Fruit fly (Drosophila melanogaster) whole organism, embryonic: ENCODE measurements around the gene ocn.

ENCODE experiments used
- Antp ChIP-seq: fragments of 200-800 bp; sonication (Bioruptor generic); optimal IDR thresholded peaks from 3 replicates; lab custom pipeline; 2016; ENCODE audit warnings: missing biosample characterization, missing genetic modification characterization
- Awh ChIP-seq: fragments of 200-800 bp; sonication (Bioruptor generic); IDR thresholded peaks from 2 replicates; pipeline ENCODE4, ENCODE4 v1.3.6; 2022; ENCODE audit warnings: missing biosample characterization, missing genetic modification characterization
- BtbVII ChIP-seq: fragments of 200-800 bp; sonication (Bioruptor generic); optimal IDR thresholded peaks from 3 replicates; lab custom pipeline; 2017; ENCODE audit warnings: missing biosample characterization, mild to moderate bottlenecking, missing genetic modification characterization
- Bteb2 ChIP-seq: fragments of 200-800 bp; sonication (Bioruptor generic); optimal IDR thresholded peaks from 2 replicates; lab custom pipeline; 2016; ENCODE audit warnings: missing biosample characterization, missing genetic modification characterization
- CG10147 ChIP-seq: fragments of 200-800 bp; sonication (Bioruptor generic); optimal IDR thresholded peaks from 2 replicates; lab custom pipeline; 2019; ENCODE audit warnings: missing biosample characterization, mild to moderate bottlenecking, missing genetic modification characterization, moderate library complexity
- CG12155 ChIP-seq: fragments of 200-800 bp; sonication (Bioruptor generic); optimal IDR thresholded peaks from 3 replicates; lab custom pipeline; 2016; ENCODE audit warnings: missing biosample characterization, missing genetic modification characterization
- CG12744 ChIP-seq: fragments of 200-800 bp; sonication (Bioruptor generic); optimal IDR thresholded peaks from 2 replicates; lab custom pipeline; 2016; ENCODE audit warnings: missing biosample characterization, missing genetic modification characterization
- CG17186 ChIP-seq: fragments of 200-800 bp; sonication (Bioruptor generic); optimal IDR thresholded peaks from 3 replicates; lab custom pipeline; 2017; ENCODE audit warnings: missing biosample characterization, missing genetic modification reagents, missing genetic modification characterization
- CG17612 ChIP-seq: fragments of 200-800 bp; sonication (Bioruptor generic); IDR thresholded peaks from 2 replicates; pipeline ENCODE4 v1.3.6; 2022; ENCODE audit warnings: missing biosample characterization, missing genetic modification characterization
- CG2116 ChIP-seq: fragments of 200-800 bp; sonication (Bioruptor generic); optimal IDR thresholded peaks from 3 replicates; lab custom pipeline; 2018; ENCODE audit warnings: missing biosample characterization, mild to moderate bottlenecking, missing genetic modification characterization
- CG30020 ChIP-seq: fragments of 200-800 bp; optimal IDR thresholded peaks from 2 replicates; lab custom pipeline; 2019; ENCODE audit warnings: missing biosample characterization, mild to moderate bottlenecking, missing genetic modification characterization, moderate library complexity
- CG31441 ChIP-seq: fragments of 200-800 bp; sonication (Bioruptor generic); IDR thresholded peaks from 2 replicates; pipeline ENCODE4 v1.3.6; 2022; ENCODE audit warnings: missing biosample characterization, missing genetic modification characterization
- CG33557 ChIP-seq: fragments of 200-800 bp; sonication (Bioruptor generic); optimal IDR thresholded peaks from 2 replicates; lab custom pipeline; 2019; ENCODE audit warnings: missing biosample characterization, mild to moderate bottlenecking, missing genetic modification characterization, moderate library complexity
- CG4820 ChIP-seq: fragments of 200-800 bp; sonication (Bioruptor generic); optimal IDR thresholded peaks from 3 replicates; lab custom pipeline; 2016; ENCODE audit warnings: missing biosample characterization, missing genetic modification characterization
- CG7271 ChIP-seq: fragments of 200-800 bp; sonication (Bioruptor generic); optimal IDR thresholded peaks from 2 replicates; lab custom pipeline; 2018; ENCODE audit warnings: missing biosample characterization, mild to moderate bottlenecking, missing genetic modification characterization, moderate library complexity
- CG8765 ChIP-seq: fragments of 200-800 bp; sonication (Bioruptor generic); IDR thresholded peaks from 2 replicates; pipeline ENCODE4 v1.3.6; 2022; ENCODE audit warnings: missing biosample characterization, missing genetic modification characterization
- CG9797 ChIP-seq: fragments of 200-800 bp; sonication (Bioruptor generic); optimal IDR thresholded peaks from 3 replicates; lab custom pipeline; 2018; ENCODE audit warnings: missing biosample characterization, mild to moderate bottlenecking, missing genetic modification characterization
- CTCF ChIP-seq: fragments of 200-800 bp; sonication (Bioruptor generic); optimal IDR thresholded peaks from 2 replicates; lab custom pipeline; 2017; ENCODE audit warnings: missing biosample characterization, mild to moderate bottlenecking, missing genetic modification characterization, moderate library complexity
- Dad ChIP-seq: fragments of 200-800 bp; sonication (Bioruptor generic); optimal IDR thresholded peaks from 3 replicates; lab custom pipeline; 2016; ENCODE audit warnings: missing biosample characterization, missing genetic modification characterization
- Dip3 ChIP-seq: fragments of 200-800 bp; sonication (Bioruptor generic); optimal IDR thresholded peaks from 3 replicates; lab custom pipeline; 2016; ENCODE audit warnings: missing biosample characterization, missing genetic modification characterization
- Drgx ChIP-seq: fragments of 200-800 bp; sonication (Bioruptor generic); IDR thresholded peaks from 2 replicates; pipeline ENCODE4 v1.3.6; 2022; ENCODE audit warnings: missing biosample characterization, missing genetic modification characterization
- Eip74EF ChIP-seq, 2 experiments: fragments of 200-800 bp in 1 of 2; fragments of >200 bp in 1 of 2; sonication (Bioruptor generic) in 1 of 2; optimal IDR thresholded peaks; 2 replicates each; lab custom pipeline; 2017 to 2019; ENCODE audit warnings: missing biosample characterization in 2 of 2, missing genetic modification characterization in 2 of 2, mild to moderate bottlenecking in 1 of 2, moderate library complexity in 1 of 2
- Gug ChIP-seq: fragments of 200-800 bp; sonication (Bioruptor generic); IDR thresholded peaks from 4 replicates; pipeline ENCODE4 v1.3.6; 2022; ENCODE audit warnings: missing biosample characterization, missing genetic modification characterization
- Kr ChIP-seq: fragments of 200-800 bp; sonication (Bioruptor generic); optimal IDR thresholded peaks from 2 replicates; lab custom pipeline; 2017; ENCODE audit warnings: missing biosample characterization, mild to moderate bottlenecking, missing genetic modification characterization
- Neu2 ChIP-seq: fragments of 200-800 bp; sonication (Bioruptor generic); optimal IDR thresholded peaks from 3 replicates; lab custom pipeline; 2016; ENCODE audit warnings: missing biosample characterization, missing genetic modification characterization, borderline replicate concordance
- Nf-YB ChIP-seq: fragments of 200-800 bp; sonication (Bioruptor generic); optimal IDR thresholded peaks from 3 replicates; lab custom pipeline; 2019; ENCODE audit warnings: missing biosample characterization, mild to moderate bottlenecking, missing genetic modification characterization, moderate library complexity
- Six4 ChIP-seq: fragments of 200-800 bp; sonication (Bioruptor generic); optimal IDR thresholded peaks from 2 replicates; lab custom pipeline; 2016; ENCODE audit warnings: missing biosample characterization, missing genetic modification characterization
- Sox102F ChIP-seq: fragments of 200-800 bp; sonication (Bioruptor generic); optimal IDR thresholded peaks from 2 replicates; lab custom pipeline; 2018; ENCODE audit warnings: missing biosample characterization, mild to moderate bottlenecking, missing genetic modification characterization, moderate library complexity
- Ssrp ChIP-seq: fragments of 200-800 bp; sonication (Bioruptor generic); optimal IDR thresholded peaks from 2 replicates; lab custom pipeline; 2018; ENCODE audit warnings: missing biosample characterization, mild to moderate bottlenecking, missing genetic modification characterization, moderate library complexity
- abd-A ChIP-seq: fragments of 200-800 bp; sonication (Bioruptor generic); optimal IDR thresholded peaks from 3 replicates; lab custom pipeline; 2019; ENCODE audit warnings: missing biosample characterization, mild to moderate bottlenecking, missing genetic modification characterization, moderate library complexity
- ap ChIP-seq: fragments of 200-800 bp; sonication (Bioruptor generic); IDR thresholded peaks from 2 replicates; pipeline ENCODE4 v1.3.6; 2022; ENCODE audit warnings: missing biosample characterization, missing genetic modification characterization
- ash1 ChIP-seq: fragments of 200-800 bp; sonication (Bioruptor generic); optimal IDR thresholded peaks from 2 replicates; lab custom pipeline; 2018; ENCODE audit warnings: missing biosample characterization, mild to moderate bottlenecking, missing genetic modification characterization
- btn ChIP-seq: fragments of 200-800 bp; sonication (Bioruptor generic); optimal IDR thresholded peaks from 2 replicates; lab custom pipeline; 2016; ENCODE audit warnings: missing biosample characterization, missing genetic modification characterization
- cad ChIP-seq: fragments of >200 bp; optimal IDR thresholded peaks from 2 replicates; lab custom pipeline; 2017; ENCODE audit warnings: missing biosample characterization, missing genetic modification characterization
- caup ChIP-seq: fragments of 200-800 bp; sonication (Bioruptor generic); optimal IDR thresholded peaks from 3 replicates; lab custom pipeline; 2017; ENCODE audit warnings: missing biosample characterization, mild to moderate bottlenecking, missing genetic modification characterization, moderate library complexity; ENCODE audit not compliant: severe bottlenecking
- crc ChIP-seq: fragments of 200-800 bp; sonication (Bioruptor generic); optimal IDR thresholded peaks from 2 replicates; lab custom pipeline; 2016; ENCODE audit warnings: missing biosample characterization, missing genetic modification characterization
- hbn ChIP-seq: fragments of 200-800 bp; sonication (Bioruptor generic); IDR thresholded peaks from 2 replicates; pipeline ENCODE4 v1.3.6; 2022; ENCODE audit warnings: missing biosample characterization, missing genetic modification characterization; ENCODE audit not compliant: partially characterized antibody
- jigr1 ChIP-seq: fragments of 200-800 bp; sonication (Bioruptor generic); IDR thresholded peaks from 3 replicates; pipeline ENCODE4 v1.3.6; 2022; ENCODE audit warnings: missing biosample characterization, missing genetic modification characterization
- kay ChIP-seq: fragments of 200-800 bp; sonication (Bioruptor generic); optimal IDR thresholded peaks from 2 replicates; lab custom pipeline; 2016; ENCODE audit warnings: missing biosample characterization, missing genetic modification characterization
- lmd ChIP-seq: fragments of 200-800 bp; sonication (Bioruptor generic); IDR thresholded peaks from 2 replicates; pipeline ENCODE4 v1.3.6; 2022; ENCODE audit warnings: missing biosample characterization, missing genetic modification characterization
- mld ChIP-seq: fragments of 200-800 bp; sonication (Bioruptor generic); IDR thresholded peaks from 3 replicates; pipeline ENCODE4 v1.3.6; 2022; ENCODE audit warnings: missing biosample characterization, missing genetic modification characterization; ENCODE audit not compliant: partially characterized antibody
- nmo ChIP-seq: fragments of 200-800 bp; sonication (Bioruptor generic); optimal IDR thresholded peaks from 2 replicates; lab custom pipeline; 2018; ENCODE audit warnings: missing biosample characterization, mild to moderate bottlenecking, missing genetic modification characterization, moderate library complexity
- phol ChIP-seq: fragments of 200-800 bp; sonication (Bioruptor generic); optimal IDR thresholded peaks from 3 replicates; lab custom pipeline; 2018; ENCODE audit warnings: missing biosample characterization, mild to moderate bottlenecking, missing genetic modification characterization, moderate library complexity
- pita ChIP-seq: fragments of 200-800 bp; sonication (Bioruptor generic); optimal IDR thresholded peaks from 2 replicates; lab custom pipeline; 2017; ENCODE audit warnings: missing biosample characterization, mild to moderate bottlenecking, missing genetic modification characterization
- so ChIP-seq: fragments of 200-800 bp; sonication (Bioruptor generic); IDR thresholded peaks from 3 replicates; pipeline ENCODE4 v1.3.6; 2022; ENCODE audit warnings: missing biosample characterization, missing genetic modification characterization
- sob ChIP-seq: fragments of 200-800 bp; sonication (Bioruptor generic); IDR thresholded peaks from 2 replicates; pipeline ENCODE4 v1.3.6; 2022; ENCODE audit warnings: missing biosample characterization, missing genetic modification characterization
- ssp ChIP-seq: fragments of 200-800 bp; sonication (Bioruptor generic); IDR thresholded peaks from 2 replicates; pipeline ENCODE4 v1.3.6; 2022; ENCODE audit warnings: missing biosample characterization, missing genetic modification characterization
- tio ChIP-seq: fragments of 200-800 bp; sonication (Bioruptor generic); optimal IDR thresholded peaks from 2 replicates; lab custom pipeline; 2017; ENCODE audit warnings: missing biosample characterization, missing genetic modification characterization, inconsistent platforms
- toy ChIP-seq: fragments of 200-800 bp; sonication (Bioruptor generic); IDR thresholded peaks from 2 replicates; pipeline ENCODE4 v1.3.6; 2022; ENCODE audit warnings: missing biosample characterization, missing genetic modification characterization
- unpg ChIP-seq: fragments of 200-800 bp; sonication (Bioruptor generic); optimal IDR thresholded peaks from 3 replicates; lab custom pipeline; 2018; ENCODE audit warnings: missing biosample characterization, mild to moderate bottlenecking, missing genetic modification characterization, moderate library complexity
- zfh1 ChIP-seq: fragments of 200-800 bp; sonication (Bioruptor generic); IDR thresholded peaks from 3 replicates; pipeline ENCODE4 v1.3.6; 2022; ENCODE audit warnings: missing biosample characterization, missing genetic modification characterization

The ocn gene

DNA sequence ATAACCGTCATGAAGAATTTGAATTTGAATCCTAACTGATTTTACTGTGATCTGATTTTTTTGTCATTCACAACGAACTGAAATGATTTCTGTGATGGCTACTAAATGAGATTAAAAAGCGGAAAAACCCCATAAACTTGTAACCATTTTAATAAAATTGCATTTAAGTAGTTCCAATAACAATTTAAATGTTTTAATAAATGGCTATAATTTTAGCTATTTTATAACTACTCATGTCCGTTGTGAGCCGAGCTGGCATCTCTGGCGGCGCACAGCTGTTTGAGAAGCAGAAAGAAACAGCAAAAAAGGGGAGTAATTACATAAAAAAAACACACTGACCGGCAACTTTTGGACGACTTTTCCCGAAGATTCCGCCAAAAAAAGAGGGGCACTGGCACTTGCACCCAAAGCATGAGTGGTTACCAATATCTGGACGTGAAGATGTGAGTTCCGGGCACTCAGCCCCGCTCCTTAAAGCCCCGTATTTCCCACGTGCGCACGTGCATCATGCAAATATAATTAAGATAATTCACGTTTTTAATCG lies 19.1 kb upstream of the ocn start, which contains the start of the genes CG7950 and Rpp14a (continued):
- TF ChIP-seq hbn (no peak), cad (GFP tag; lab: Kevin White, UChicago) (no peak), so (GFP tag; lab: Robert Waterston, UW) (peak; percentile 77; the same call in 2 of the 3 replicates), CG9797 (GFP tag; lab: Kevin White, UChicago) (peak; percentile 11), Neu2 (GFP tag; lab: Kevin White, UChicago) (peak; percentile 57), phol (tag; lab: Kevin White, UChicago) (peak; percentile 83), Sox102F (GFP tag; lab: Kevin White, UChicago) (peak; percentile 85), CG10147 (GFP tag; lab: Kevin White, UChicago) (peak; percentile 68), nmo (GFP tag; lab: Kevin White, UChicago) (peak; percentile 67), CG8765 (GFP tag; lab: Robert Waterston, UW) (peak; percentile 61; the same call in 1 of the 2 replicates), mld (GFP tag; lab: Robert Waterston, UW) (no peak), CTCF (GFP tag; lab: Kevin White, UChicago) (no peak), Gug (peak; percentile 49; the same call in 1 of the 4 replicates), kay (peak; percentile 52), toy (no peak), unpg (GFP tag; lab: Kevin White, UChicago) (peak; percentile 84), BtbVII (GFP tag; lab: Kevin White, UChicago) (peak; percentile 39), CG30020 (tag; lab: Kevin White, UChicago) (peak; percentile 46), ash1 (GFP tag; lab: Kevin White, UChicago) (no peak), Drgx (GFP tag; lab: Robert Waterston, UW) (peak; percentile 80), CG2116 (GFP tag; lab: Kevin White, UChicago) (peak; percentile 64), CG31441 (GFP tag; lab: Robert Waterston, UW) (peak; percentile 41; the same call in 1 of the 2 replicates), ap (GFP tag; lab: Robert Waterston, UW) (peak; percentile 73), abd-A (tag; lab: Kevin White, UChicago) (peak; percentile 46), Six4 (GFP tag; lab: Kevin White, UChicago) (peak; percentile 57), jigr1 (GFP tag; lab: Robert Waterston, UW) (no peak), caup (peak; percentile 69), Dip3 (GFP tag; lab: Kevin White, UChicago) (peak; percentile 84), Antp (GFP tag; lab: Kevin White, UChicago) (peak; percentile 42), CG17612 (peak; percentile 61), CG12744 (GFP tag; lab: Kevin White, UChicago) (peak; percentile 53), CG7271 (tag; lab: Kevin White, UChicago) (no peak), pita (GFP tag; lab: Kevin White, UChicago) (no peak), CG17186 (GFP tag; lab: Kevin White, UChicago) (peak; percentile 60), Dad (peak; percentile 62), Awh (GFP tag; lab: Robert Waterston, UW) (peak; percentile 37; the same call in 1 of the 2 replicates), sob (GFP tag; lab: Robert Waterston, UW) (peak; percentile 76), Ssrp (tag; lab: Kevin White, UChicago) (peak; percentile 74), Nf-YB (peak; percentile 59), CG12155 (GFP tag; lab: Kevin White, UChicago) (peak; percentile 80), Kr (GFP tag; lab: Kevin White, UChicago) (no peak), Bteb2 (GFP tag; lab: Kevin White, UChicago) (peak; percentile 82), tio (peak; percentile 65), zfh1 (GFP tag; lab: Robert Waterston, UW) (peak; percentile 87), CG33557 (peak; percentile 53), Eip74EF (GFP tag; optimal IDR thresholded peaks at IDR 0.05; lab: Kevin White, UChicago) (no peak), ssp (GFP tag; lab: Robert Waterston, UW) (peak; percentile 47), btn (GFP tag; lab: Kevin White, UChicago) (peak; percentile 61), CG4820 (no peak), lmd (GFP tag; lab: Robert Waterston, UW) (peak; percentile 76), crc (GFP tag; lab: Kevin White, UChicago) (peak; percentile 38)
